Worm (Caenorhabditis elegans) whole organism, L3 larva: Measurements from ENCODE around the gene glb-6.
A peak's percentile ranks its signal among the peaks of the same experiment; 100 is the strongest.

Source experiments
- R02D3.7 ChIP-seq: fragments of 150-350 bp; optimal IDR thresholded peaks from 2 replicates; lab custom pipeline; 2014; ENCODE audit warnings: missing biosample characterization, missing genetic modification characterization
- ZK546.5 ChIP-seq: sonication (generic microtip); optimal IDR thresholded peaks from 2 replicates; lab custom pipeline; 2017; ENCODE audit warnings: missing biosample characterization, missing genetic modification characterization
- ama-1 ChIP-seq: fragments of 150-350 bp; optimal IDR thresholded peaks from 2 replicates; lab custom pipeline; 2018
- ceh-16 ChIP-seq: sonication (generic microtip); optimal IDR thresholded peaks from 2 replicates; lab custom pipeline; 2017; ENCODE audit warnings: missing biosample characterization, missing genetic modification characterization
- ceh-28 ChIP-seq: fragments of 150-350 bp; optimal IDR thresholded peaks from 2 replicates; lab custom pipeline; 2014; ENCODE audit warnings: missing biosample characterization, missing genetic modification reagents, missing genetic modification characterization
- ceh-9 ChIP-seq: sonication (generic microtip); optimal IDR thresholded peaks from 2 replicates; lab custom pipeline; 2018; ENCODE audit warnings: missing biosample characterization, missing genetic modification characterization
- daf-12 ChIP-seq: fragments of 150-350 bp; optimal IDR thresholded peaks from 2 replicates; lab custom pipeline; 2014; ENCODE audit warnings: missing biosample characterization, missing genetic modification reagents, missing genetic modification characterization
- egl-27 ChIP-seq: sonication (generic microtip); optimal IDR thresholded peaks from 4 replicates; lab custom pipeline; 2017; ENCODE audit warnings: missing biosample characterization, missing genetic modification reagents, missing genetic modification characterization
- egl-5 ChIP-seq: fragments of 150-350 bp; optimal IDR thresholded peaks from 2 replicates; lab custom pipeline; 2017; ENCODE audit warnings: missing biosample characterization, missing genetic modification reagents, missing genetic modification characterization, inconsistent platforms
- elt-1 ChIP-seq: fragments of 150-350 bp; optimal IDR thresholded peaks from 2 replicates; lab custom pipeline; 2014; ENCODE audit warnings: missing biosample characterization, missing genetic modification characterization
- elt-2 ChIP-seq: sonication (generic microtip); optimal IDR thresholded peaks from 2 replicates; lab custom pipeline; 2016; ENCODE audit warnings: missing genetic modification reagents, mild to moderate bottlenecking, missing genetic modification characterization, missing compliant biosample characterization
- elt-3 ChIP-seq, 3 experiments: fragments of 150-350 bp in 1 of 3; sonication (generic microtip) in 2 of 3; optimal IDR thresholded peaks; 2 replicates in 2 of 3; 4 replicates in 1 of 3; lab custom pipeline; 2014 to 2017; ENCODE audit warnings: missing biosample characterization in 3 of 3, missing genetic modification characterization in 3 of 3
- eor-1 ChIP-seq, 2 experiments: fragments of 150-350 bp; optimal IDR thresholded peaks; 2 replicates each; lab custom pipeline; 2014 to 2018; ENCODE audit warnings: missing biosample characterization in 2 of 2, missing genetic modification characterization in 2 of 2
- fkh-10 ChIP-seq: sonication (generic microtip); optimal IDR thresholded peaks from 2 replicates; lab custom pipeline; 2017; ENCODE audit warnings: missing biosample characterization, missing genetic modification reagents, missing genetic modification characterization
- fkh-2 ChIP-seq: fragments of 150-350 bp; optimal IDR thresholded peaks from 2 replicates; lab custom pipeline; 2014; ENCODE audit warnings: missing biosample characterization, missing genetic modification reagents, missing genetic modification characterization
- fos-1 ChIP-seq: fragments of 150-350 bp; optimal IDR thresholded peaks from 2 replicates; lab custom pipeline; 2014; ENCODE audit warnings: missing biosample characterization, missing genetic modification characterization
- hmg-11 ChIP-seq: sonication (generic microtip); optimal IDR thresholded peaks from 2 replicates; lab custom pipeline; 2016; ENCODE audit warnings: missing genetic modification characterization, missing compliant biosample characterization
- jun-1 ChIP-seq: fragments of 150-350 bp; optimal IDR thresholded peaks from 2 replicates; lab custom pipeline; 2014; ENCODE audit warnings: missing biosample characterization, missing genetic modification reagents, missing genetic modification characterization
- lin-15B ChIP-seq: fragments of 150-350 bp; optimal IDR thresholded peaks from 2 replicates; lab custom pipeline; 2014; ENCODE audit warnings: missing biosample characterization, missing genetic modification characterization
- lin-39 ChIP-seq: fragments of 150-350 bp; optimal IDR thresholded peaks from 2 replicates; lab custom pipeline; 2018; ENCODE audit warnings: missing biosample characterization, missing genetic modification reagents, missing genetic modification characterization
- lsy-12 ChIP-seq: sonication (generic microtip); optimal IDR thresholded peaks from 2 replicates; lab custom pipeline; 2016; ENCODE audit warnings: mild to moderate bottlenecking, missing genetic modification characterization, missing compliant biosample characterization
- mdl-1 ChIP-seq: fragments of 150-350 bp; optimal IDR thresholded peaks from 2 replicates; lab custom pipeline; 2014; ENCODE audit warnings: missing biosample characterization, missing genetic modification characterization
- mml-1 ChIP-seq: fragments of 150-350 bp; sonication (generic microtip); optimal IDR thresholded peaks from 3 replicates; lab custom pipeline; 2014; ENCODE audit warnings: missing biosample characterization, missing genetic modification characterization
- nfya-1 ChIP-seq: sonication (generic microtip); optimal IDR thresholded peaks from 2 replicates; lab custom pipeline; 2017; ENCODE audit warnings: missing genetic modification characterization, mild to moderate bottlenecking, missing compliant biosample characterization, antibody characterized with exemption, moderate library complexity; ENCODE audit not compliant: insufficient read depth
- nhr-11 ChIP-seq: fragments of 150-350 bp; optimal IDR thresholded peaks from 2 replicates; lab custom pipeline; 2014; ENCODE audit warnings: missing biosample characterization, missing genetic modification characterization
- nhr-12 ChIP-seq: fragments of 150-350 bp; optimal IDR thresholded peaks from 2 replicates; lab custom pipeline; 2014; ENCODE audit warnings: missing biosample characterization, missing genetic modification characterization
- nhr-23 ChIP-seq: fragments of 150-350 bp; optimal IDR thresholded peaks from 2 replicates; lab custom pipeline; 2014; ENCODE audit warnings: missing biosample characterization, missing genetic modification reagents, missing genetic modification characterization
- nhr-237 ChIP-seq: fragments of 150-350 bp; optimal IDR thresholded peaks from 2 replicates; lab custom pipeline; 2014; ENCODE audit warnings: missing biosample characterization, missing genetic modification characterization
- nhr-25 ChIP-seq: sonication (generic microtip); optimal IDR thresholded peaks from 2 replicates; lab custom pipeline; 2017; ENCODE audit warnings: missing biosample characterization, missing genetic modification characterization
- nhr-28 ChIP-seq: fragments of 150-350 bp; optimal IDR thresholded peaks from 2 replicates; lab custom pipeline; 2014; ENCODE audit warnings: missing biosample characterization, missing genetic modification characterization
- nhr-43 ChIP-seq: sonication (generic microtip); optimal IDR thresholded peaks from 2 replicates; lab custom pipeline; 2016; ENCODE audit warnings: mild to moderate bottlenecking, missing genetic modification characterization, missing compliant biosample characterization; ENCODE audit not compliant: poor library complexity, severe bottlenecking
- nhr-67 ChIP-seq: fragments of 150-350 bp; optimal IDR thresholded peaks from 2 replicates; lab custom pipeline; 2014; ENCODE audit warnings: missing biosample characterization, missing genetic modification characterization
- nhr-76 ChIP-seq: fragments of 150-350 bp; sonication (generic microtip); optimal IDR thresholded peaks from 5 replicates; lab custom pipeline; 2014; ENCODE audit warnings: missing biosample characterization, missing genetic modification characterization
- nhr-77 ChIP-seq: fragments of 150-350 bp; optimal IDR thresholded peaks from 2 replicates; lab custom pipeline; 2014; ENCODE audit warnings: missing biosample characterization, missing genetic modification characterization
- pha-4 ChIP-seq: fragments of 150-350 bp; optimal IDR thresholded peaks from 2 replicates; lab custom pipeline; 2014; ENCODE audit warnings: missing biosample characterization, missing genetic modification reagents, missing genetic modification characterization
- pqm-1 ChIP-seq: fragments of 150-350 bp; optimal IDR thresholded peaks from 2 replicates; lab custom pipeline; 2017; ENCODE audit warnings: missing biosample characterization, missing genetic modification characterization, inconsistent platforms
- sea-2 ChIP-seq: fragments of 150-350 bp; sonication (generic microtip); optimal IDR thresholded peaks from 4 replicates; lab custom pipeline; 2014; ENCODE audit warnings: missing biosample characterization, missing genetic modification reagents, missing genetic modification characterization
- skn-1 ChIP-seq: fragments of 150-350 bp; optimal IDR thresholded peaks from 2 replicates; lab custom pipeline; 2014; ENCODE audit warnings: missing biosample characterization, missing genetic modification characterization
- snpc-4 ChIP-seq: fragments of 150-350 bp; optimal IDR thresholded peaks from 2 replicates; lab custom pipeline; 2014; ENCODE audit warnings: missing biosample characterization, missing genetic modification characterization
- tbx-2 ChIP-seq: sonication (generic microtip); optimal IDR thresholded peaks from 2 replicates; lab custom pipeline; 2016; ENCODE audit warnings: mild to moderate bottlenecking, missing genetic modification characterization, missing compliant biosample characterization
- unc-39 ChIP-seq: sonication (generic microtip); optimal IDR thresholded peaks from 4 replicates; lab custom pipeline; 2017; ENCODE audit warnings: missing biosample characterization, missing genetic modification characterization
- unc-62 ChIP-seq: fragments of 150-350 bp; sonication (generic microtip); optimal IDR thresholded peaks from 4 replicates; lab custom pipeline; 2014; ENCODE audit warnings: missing biosample characterization, missing genetic modification reagents, missing genetic modification characterization
- zag-1 ChIP-seq: fragments of 150-350 bp; optimal IDR thresholded peaks from 2 replicates; lab custom pipeline; 2014; ENCODE audit warnings: missing biosample characterization, missing genetic modification characterization
- ztf-11 ChIP-seq: fragments of 150-350 bp; optimal IDR thresholded peaks from 2 replicates; lab custom pipeline; 2014; ENCODE audit warnings: missing biosample characterization, missing genetic modification characterization
- ztf-4 ChIP-seq: fragments of 150-350 bp; optimal IDR thresholded peaks from 2 replicates; lab custom pipeline; 2014; ENCODE audit warnings: missing biosample characterization, missing genetic modification characterization

Gene glb-6

ce11 chrV:5596391-5597030 is 26.2 kb upstream of the glb-6 start, which contains the start of gene zhit-1:
Gene zhit-1 (minus strand): TSS chrV:5596551.
- TF ChIP-seq ztf-4 (tag; lab: Kevin White, UChicago) (no peak), fkh-10 (GFP tag; lab: Kevin White, UChicago) (no peak), elt-2 (tag; lab: Kevin White, UChicago) (no peak), nhr-237 (tag; lab: Kevin White, UChicago) (no peak), nhr-11 (tag; lab: Kevin White, UChicago) (no peak), snpc-4 (tag; lab: Kevin White, UChicago) (peak; percentile 58), jun-1 (tag; lab: Kevin White, UChicago) (no peak), nhr-67 (no peak), mml-1 (tag; lab: Kevin White, UChicago) (no peak), nhr-23 (peak; percentile 21), hmg-11 (tag; lab: Kevin White, UChicago) (no peak), mdl-1 (tag; lab: Kevin White, UChicago) (no peak), elt-1 (tag; lab: Kevin White, UChicago) (no peak), nfya-1 (tag; lab: Kevin White, UChicago) (peak; percentile 42), skn-1 (no peak), daf-12 (tag; lab: Kevin White, UChicago) (no peak), nhr-77 (tag; lab: Kevin White, UChicago) (no peak), pqm-1 (no peak), eor-1 (tag; optimal IDR thresholded peaks at IDR 0.05; lab: Kevin White, UChicago) (no peak), unc-39 (tag; lab: Kevin White, UChicago) (no peak), nhr-28 (no peak), fkh-2 (tag; lab: Kevin White, UChicago) (no peak), ztf-11 (tag; lab: Kevin White, UChicago) (no peak), sea-2 (no peak), ceh-9 (tag; lab: Kevin White, UChicago) (no peak), fos-1 (tag; lab: Kevin White, UChicago) (no peak), pha-4 (tag; lab: Kevin White, UChicago) (peak; percentile 45), R02D3.7 (tag; lab: Kevin White, UChicago) (no peak), zag-1 (tag; lab: Kevin White, UChicago) (no peak), ZK546.5 (tag; lab: Kevin White, UChicago) (no peak), elt-3 (tag; optimal IDR thresholded peaks at IDR 0.05; lab: Kevin White, UChicago) (no peak), nhr-12 (tag; lab: Kevin White, UChicago) (no peak), tbx-2 (tag; lab: Kevin White, UChicago) (no peak), egl-5 (peak; percentile 51), nhr-43 (no peak), egl-27 (tag; lab: Kevin White, UChicago) (no peak), ama-1 (lab: Kevin White, UChicago) (no peak), unc-62 (GFP tag; lab: Kevin White, UChicago) (no peak), nhr-76 (tag; lab: Kevin White, UChicago) (no peak), nhr-25 (no peak), lsy-12 (tag; lab: Kevin White, UChicago) (no peak), ceh-16 (tag; lab: Kevin White, UChicago) (no peak), ceh-28 (tag; lab: Kevin White, UChicago) (no peak), lin-15B (peak; percentile 58)
- TF ChIP-seq, all 47 proteins: peak for 6

ce11 chrV:5594315-5594714 is 24.0 kb upstream of the glb-6 start, which contains the start of gene crn-2:
Gene crn-2 (plus strand): TSS chrV:5594615.
- TF ChIP-seq ceh-28 (tag; lab: Kevin White, UChicago) (no peak), fos-1 (tag; lab: Kevin White, UChicago) (no peak), lin-39 (tag; lab: Kevin White, UChicago) (no peak), nhr-67 (no peak), fkh-2 (tag; lab: Kevin White, UChicago) (no peak), ama-1 (lab: Kevin White, UChicago) (no peak), elt-3 (tag; optimal IDR thresholded peaks at IDR 0.05; lab: Kevin White, UChicago) (no peak), unc-62 (GFP tag; lab: Kevin White, UChicago) (no peak), elt-2 (tag; lab: Kevin White, UChicago) (no peak), eor-1 (tag; optimal IDR thresholded peaks at IDR 0.05; lab: Kevin White, UChicago) (no peak), tbx-2 (tag; lab: Kevin White, UChicago) (no peak), ztf-4 (tag; lab: Kevin White, UChicago) (no peak), nhr-43 (no peak)
- TF ChIP-seq, all 47 proteins: peak for 0
